Worm (Caenorhabditis elegans): ENCODE data around the gene cex-2.

DNA sequence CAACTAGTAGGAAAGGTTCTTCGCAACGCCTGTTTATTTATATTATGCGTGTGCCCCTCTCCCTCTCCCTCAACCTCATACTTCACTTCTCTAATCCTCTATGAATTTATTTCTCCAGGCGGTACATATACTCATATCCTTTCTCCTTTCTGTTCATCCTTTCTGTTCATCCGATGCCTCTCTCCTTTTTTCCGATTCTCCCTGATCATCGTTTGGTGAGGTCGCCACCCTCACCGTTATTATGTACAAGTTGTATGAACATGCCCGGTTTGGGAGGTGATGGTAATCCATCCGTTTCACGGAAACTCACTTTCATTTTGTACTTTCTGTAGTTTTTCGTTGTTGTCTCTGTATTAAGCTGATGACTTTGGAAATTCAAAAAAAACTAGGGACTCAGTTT lies 4.5 kb upstream of the cex-2 start:
- TF ChIP-seq elt-1 (tag; optimal IDR thresholded peaks at IDR 0.05; ENCODE audit: borderline replicate concordance, insufficient read depth) (no peak), sptf-1 (tag; optimal IDR thresholded peaks at IDR 0.05) (no peak), snpc-4 (tag; optimal IDR thresholded peaks at IDR 0.05) (no peak), mab-5 (tag; optimal IDR thresholded peaks at IDR 0.05) (no peak), lin-13 (tag; optimal IDR thresholded peaks at IDR 0.05) (no peak), elt-3 (tag; optimal IDR thresholded peaks at IDR 0.05) (no peak), lin-32 (GFP tag; optimal IDR thresholded peaks at IDR 0.05) (no peak), blmp-1 (tag; optimal IDR thresholded peaks at IDR 0.05) (peak; percentile 55), nhr-76 (tag; optimal IDR thresholded peaks at IDR 0.05) (no peak), mep-1 (tag; optimal IDR thresholded peaks at IDR 0.05) (no peak), cnd-1 (tag; optimal IDR thresholded peaks at IDR 0.05) (no peak), nhr-28 (tag; optimal IDR thresholded peaks at IDR 0.05) (no peak), tbx-8 (GFP tag; optimal IDR thresholded peaks at IDR 0.05) (no peak)
